Worm (Caenorhabditis elegans) whole organism, L1 larva: Measurements from ENCODE around the gene Y57G7A.5.
A peak's percentile ranks its signal among the peaks of the same experiment; 100 is the strongest.

ENCODE experiments used
- C16A3.4 ChIP-seq: fragments of 150-350 bp; optimal IDR thresholded peaks from 2 replicates; lab custom pipeline; 2014; ENCODE audit warnings: missing biosample characterization, missing genetic modification characterization
- Y116A8C.19 ChIP-seq: sonication (generic microtip); optimal IDR thresholded peaks from 2 replicates; lab custom pipeline; 2016; ENCODE audit warnings: missing compliant biosample characterization, missing genetic modification characterization, borderline replicate concordance
- aha-1 ChIP-seq: fragments of 150-350 bp; optimal IDR thresholded peaks from 2 replicates; lab custom pipeline; 2014; ENCODE audit warnings: missing biosample characterization, missing genetic modification characterization
- alr-1 ChIP-seq: fragments of 200-800 bp; sonication (Bioruptor generic); optimal IDR thresholded peaks from 2 replicates; lab custom pipeline; 2018; ENCODE audit warnings: borderline replicate concordance, mild to moderate bottlenecking, missing genetic modification characterization, missing compliant biosample characterization
- aly-2 ChIP-seq: fragments of 150-350 bp; optimal IDR thresholded peaks from 2 replicates; lab custom pipeline; 2014; ENCODE audit warnings: missing biosample characterization, missing genetic modification characterization
- ama-1 ChIP-seq: fragments of 150-350 bp; optimal IDR thresholded peaks from 2 replicates; lab custom pipeline; 2014
- blmp-1 ChIP-seq: fragments of 150-350 bp; optimal IDR thresholded peaks from 2 replicates; lab custom pipeline; 2014; ENCODE audit warnings: missing biosample characterization, missing genetic modification characterization
- ceh-8 ChIP-seq: fragments of 200-800 bp; sonication (Bioruptor generic); optimal IDR thresholded peaks from 2 replicates; lab custom pipeline; 2018; ENCODE audit warnings: mild to moderate bottlenecking, missing genetic modification characterization, moderate library complexity, missing compliant biosample characterization
- ceh-82 ChIP-seq, 3 experiments: fragments of 150-350 bp in 1 of 3; sonication (generic microtip) in 2 of 3; optimal IDR thresholded peaks; 2 replicates each; lab custom pipeline; 2014 to 2017; ENCODE audit warnings: missing biosample characterization in 3 of 3, missing genetic modification characterization in 3 of 3
- ces-1 ChIP-seq: fragments of 150-350 bp; optimal IDR thresholded peaks from 2 replicates; lab custom pipeline; 2014; ENCODE audit warnings: missing biosample characterization, missing genetic modification reagents, missing genetic modification characterization
- dsc-1 ChIP-seq: sonication (generic microtip); optimal IDR thresholded peaks from 2 replicates; lab custom pipeline; 2016; ENCODE audit warnings: mild to moderate bottlenecking, missing genetic modification characterization, missing compliant biosample characterization
- efl-3 ChIP-seq: fragments of 200-800 bp; sonication (Bioruptor generic); optimal IDR thresholded peaks from 2 replicates; lab custom pipeline; 2018; ENCODE audit warnings: mild to moderate bottlenecking, missing genetic modification characterization, missing compliant biosample characterization
- egl-13 ChIP-seq: sonication (generic microtip); optimal IDR thresholded peaks from 2 replicates; lab custom pipeline; 2016; ENCODE audit warnings: missing genotype, missing genetic modification reagents, missing genetic modification characterization, missing compliant biosample characterization
- elt-3 ChIP-seq, 6 experiments: fragments of 150-350 bp in 1 of 6; sonication (generic microtip); optimal IDR thresholded peaks; 2 replicates each; lab custom pipeline; 2017 to 2018; ENCODE audit warnings: missing biosample characterization in 6 of 6, missing genetic modification characterization in 6 of 6, inconsistent platforms in 1 of 6
- ets-5 ChIP-seq: fragments of 200-800 bp; sonication (Bioruptor generic); IDR thresholded peaks from 2 replicates; pipeline ENCODE4 v1.3.6; 2022; ENCODE audit warnings: missing genetic modification characterization, missing compliant biosample characterization
- fkh-8 ChIP-seq: sonication (generic microtip); optimal IDR thresholded peaks from 2 replicates; lab custom pipeline; 2016; ENCODE audit warnings: mild to moderate bottlenecking, missing genetic modification characterization, missing compliant biosample characterization
- fos-1 ChIP-seq: fragments of 150-350 bp; optimal IDR thresholded peaks from 2 replicates; lab custom pipeline; 2014; ENCODE audit warnings: missing biosample characterization, missing genetic modification characterization
- hlh-17 ChIP-seq: fragments of 200-800 bp; sonication (Bioruptor generic); optimal IDR thresholded peaks from 2 replicates; lab custom pipeline; 2018; ENCODE audit warnings: missing genetic modification characterization, mild to moderate bottlenecking, missing compliant biosample characterization, moderate library complexity, borderline replicate concordance
- hpl-2 ChIP-seq: fragments of 150-350 bp; optimal IDR thresholded peaks from 2 replicates; lab custom pipeline; 2014; ENCODE audit warnings: missing biosample characterization, missing genetic modification reagents, missing genetic modification characterization
- irx-1 ChIP-seq: sonication (generic microtip); optimal IDR thresholded peaks from 2 replicates; lab custom pipeline; 2016; ENCODE audit warnings: missing genetic modification characterization, missing compliant biosample characterization
- lin-13 ChIP-seq: fragments of 150-350 bp; optimal IDR thresholded peaks from 2 replicates; lab custom pipeline; 2014; ENCODE audit warnings: missing biosample characterization, missing genetic modification reagents, missing genetic modification characterization
- lin-14 ChIP-seq: fragments of 200-800 bp; sonication (Bioruptor generic); optimal IDR thresholded peaks from 2 replicates; lab custom pipeline; 2018; ENCODE audit warnings: mild to moderate bottlenecking, missing genetic modification characterization, moderate library complexity, missing compliant biosample characterization
- lin-15B ChIP-seq: fragments of 150-350 bp; sonication (generic microtip); optimal IDR thresholded peaks from 3 replicates; lab custom pipeline; 2014; ENCODE audit warnings: missing biosample characterization, missing genetic modification characterization
- lin-35 ChIP-seq, 2 experiments: fragments of 150-350 bp; optimal IDR thresholded peaks; 2 replicates each; lab custom pipeline; 2014; ENCODE audit warnings: missing biosample characterization in 2 of 2, missing genetic modification characterization in 2 of 2, missing genetic modification reagents in 2 of 2
- mab-9 ChIP-seq: fragments of 200-800 bp; sonication (Bioruptor generic); IDR thresholded peaks from 2 replicates; pipeline ENCODE4 v1.3.6; 2022; ENCODE audit warnings: missing genetic modification reagents, missing genetic modification characterization, missing compliant biosample characterization
- mdl-1 ChIP-seq, 2 experiments: fragments of 150-350 bp; optimal IDR thresholded peaks; 2 replicates each; lab custom pipeline; 2014 to 2017; ENCODE audit warnings: missing biosample characterization in 2 of 2, missing genetic modification characterization in 2 of 2, inconsistent platforms in 1 of 2
- nhr-12 ChIP-seq: sonication (generic microtip); optimal IDR thresholded peaks from 2 replicates; lab custom pipeline; 2017; ENCODE audit warnings: missing biosample characterization, missing genetic modification characterization
- nhr-19 ChIP-seq: fragments of 200-800 bp; sonication (Bioruptor generic); conservative IDR thresholded peaks from 2 replicates; pipeline ENCODE4 v1.3.6; 2022; ENCODE audit warnings: missing genetic modification characterization, missing compliant biosample characterization
- nhr-20 ChIP-seq: sonication (generic microtip); optimal IDR thresholded peaks from 2 replicates; lab custom pipeline; 2016; ENCODE audit warnings: mild to moderate bottlenecking, missing genetic modification characterization, missing compliant biosample characterization
- nhr-237 ChIP-seq: fragments of 150-350 bp; optimal IDR thresholded peaks from 2 replicates; lab custom pipeline; 2014; ENCODE audit warnings: missing biosample characterization, missing genetic modification characterization
- nhr-28 ChIP-seq: fragments of 150-350 bp; optimal IDR thresholded peaks from 2 replicates; lab custom pipeline; 2014; ENCODE audit warnings: missing biosample characterization, missing genetic modification characterization
- nhr-47 ChIP-seq: sonication (generic microtip); optimal IDR thresholded peaks from 2 replicates; lab custom pipeline; 2016; ENCODE audit warnings: mild to moderate bottlenecking, missing genetic modification characterization, moderate library complexity, missing compliant biosample characterization
- nhr-76 ChIP-seq: sonication (generic microtip); optimal IDR thresholded peaks from 2 replicates; lab custom pipeline; 2017; ENCODE audit warnings: missing biosample characterization, missing genetic modification characterization
- nhr-84 ChIP-seq: sonication (generic microtip); optimal IDR thresholded peaks from 2 replicates; lab custom pipeline; 2017; ENCODE audit warnings: missing biosample characterization, missing genetic modification characterization
- nhr-90 ChIP-seq: sonication (generic microtip); optimal IDR thresholded peaks from 2 replicates; lab custom pipeline; 2016; ENCODE audit warnings: mild to moderate bottlenecking, missing genetic modification characterization, missing compliant biosample characterization; ENCODE audit not compliant: poor library complexity
- pag-3 ChIP-seq: sonication (generic microtip); optimal IDR thresholded peaks from 2 replicates; lab custom pipeline; 2017; ENCODE audit warnings: missing genetic modification characterization, mild to moderate bottlenecking, missing compliant biosample characterization, antibody characterized with exemption, borderline replicate concordance; ENCODE audit not compliant: insufficient read depth
- pax-3 ChIP-seq: fragments of 200-800 bp; sonication (Bioruptor generic); optimal IDR thresholded peaks from 2 replicates; lab custom pipeline; 2018; ENCODE audit warnings: mild to moderate bottlenecking, missing genetic modification characterization, moderate library complexity, missing compliant biosample characterization
- pqm-1 ChIP-seq: sonication (generic microtip); optimal IDR thresholded peaks from 3 replicates; lab custom pipeline; 2017; ENCODE audit warnings: missing biosample characterization, missing genetic modification characterization
- rnt-1 ChIP-seq: sonication (generic microtip); optimal IDR thresholded peaks from 2 replicates; lab custom pipeline; 2016; ENCODE audit warnings: mild to moderate bottlenecking, missing genetic modification characterization, moderate library complexity, missing compliant biosample characterization
- skn-1 ChIP-seq: fragments of 150-350 bp; optimal IDR thresholded peaks from 2 replicates; lab custom pipeline; 2014; ENCODE audit warnings: missing biosample characterization, missing genetic modification characterization
- sox-4 ChIP-seq: sonication (generic microtip); optimal IDR thresholded peaks from 2 replicates; lab custom pipeline; 2016; ENCODE audit warnings: missing genetic modification characterization, missing compliant biosample characterization
- sptf-1 ChIP-seq: fragments of 150-350 bp; optimal IDR thresholded peaks from 2 replicates; lab custom pipeline; 2014; ENCODE audit warnings: missing biosample characterization, missing genetic modification characterization
- swsn-7 ChIP-seq: sonication (generic microtip); optimal IDR thresholded peaks from 2 replicates; lab custom pipeline; 2016; ENCODE audit warnings: missing genetic modification characterization, missing compliant biosample characterization
- unc-130 ChIP-seq: fragments of 150-350 bp; optimal IDR thresholded peaks from 2 replicates; lab custom pipeline; 2017; ENCODE audit warnings: missing biosample characterization, missing genetic modification characterization, inconsistent platforms
- unc-30 ChIP-seq: sonication (generic microtip); optimal IDR thresholded peaks from 2 replicates; lab custom pipeline; 2017; ENCODE audit warnings: missing biosample characterization, missing genetic modification characterization
- unc-86 ChIP-seq: sonication (generic microtip); optimal IDR thresholded peaks from 2 replicates; lab custom pipeline; 2016; ENCODE audit warnings: missing genetic modification characterization, missing compliant biosample characterization
- vab-15 ChIP-seq: sonication (generic microtip); optimal IDR thresholded peaks from 2 replicates; lab custom pipeline; 2017; ENCODE audit warnings: missing genotype, mild to moderate bottlenecking, missing genetic modification characterization, missing compliant biosample characterization
- zag-1 ChIP-seq: fragments of 150-350 bp; optimal IDR thresholded peaks from 2 replicates; lab custom pipeline; 2014; ENCODE audit warnings: missing biosample characterization, missing genetic modification characterization

Y57G7A.5 gene

ce11 chrII:1255637-1256036 lies 19.7 kb downstream of the Y57G7A.5 start, which contains the start of gene clec-119:
TSS of gene clec-119 (plus strand) at chrII:1255937.
- TF ChIP-seq Y116A8C.19 (tag; lab: Kevin White, UChicago) (no peak), fkh-8 (tag; lab: Kevin White, UChicago) (no peak), ama-1 (no peak), pag-3 (tag; lab: Kevin White, UChicago) (no peak), pqm-1 (tag; lab: Kevin White, UChicago) (no peak), blmp-1 (no peak)

- TF ChIP-seq nhr-237 (tag; lab: Kevin White, UChicago) (no peak), ama-1 (no peak), efl-3 (GFP tag; lab: Kevin White, UChicago) (no peak), nhr-20 (no peak), swsn-7 (tag; lab: Kevin White, UChicago) (no peak), nhr-19 (GFP tag; lab: Robert Waterston, UW) (no peak), mab-9 (GFP tag; lab: Robert Waterston, UW) (no peak), unc-30 (tag; lab: Kevin White, UChicago) (no peak), aha-1 (tag; lab: Kevin White, UChicago) (no peak), unc-130 (no peak), nhr-84 (tag; lab: Kevin White, UChicago) (no peak), nhr-76 (tag; lab: Kevin White, UChicago) (no peak), zag-1 (tag; lab: Kevin White, UChicago) (no peak), Y116A8C.19 (tag; lab: Kevin White, UChicago) (no peak), hlh-17 (GFP tag; lab: Kevin White, UChicago) (no peak), nhr-47 (tag; lab: Kevin White, UChicago) (no peak), ets-5 (no peak), sptf-1 (tag; lab: Kevin White, UChicago) (no peak)
These were observed 23.1 kb downstream of the Y57G7A.5 start, which contains the start of gene lin-42 for ce11 chrII:1252259-1252658. TSS of gene lin-42 (minus strand) at chrII:1252359.

ce11 chrII:1246855-1247259 lies 28.5 kb downstream of the Y57G7A.5 start:
- TF ChIP-seq lin-35 (GFP tag; optimal IDR thresholded peaks at IDR 0.05; lab: Kevin White, UChicago) (peak; percentile 54 to 55), vab-15 (tag; lab: Kevin White, UChicago) (no peak), C16A3.4 (no peak), sox-4 (peak; percentile 29), aly-2 (no peak), dsc-1 (tag; lab: Kevin White, UChicago) (peak; percentile 30), alr-1 (tag; lab: Kevin White, UChicago) (no peak), lin-14 (GFP tag; lab: Kevin White, UChicago) (peak; percentile 91), nhr-12 (tag; lab: Kevin White, UChicago) (no peak), ces-1 (no peak), hpl-2 (GFP tag; lab: Kevin White, UChicago) (no peak), unc-130 (no peak), egl-13 (peak; percentile 45), pqm-1 (tag; lab: Kevin White, UChicago) (no peak), rnt-1 (peak; percentile 75), ceh-82 (tag; optimal IDR thresholded peaks at IDR 0.05; lab: Kevin White, UChicago) (peak in 2 of 3 experiments; percentile 67 to 74), mdl-1 (tag; optimal IDR thresholded peaks at IDR 0.05; lab: Kevin White, UChicago) (peak in 1 of 2 experiments; percentile 74), pag-3 (tag; lab: Kevin White, UChicago) (no peak), ama-1 (no peak), zag-1 (tag; lab: Kevin White, UChicago) (no peak), fos-1 (tag; lab: Kevin White, UChicago) (peak; percentile 29), lin-15B (tag; lab: Kevin White, UChicago) (no peak), blmp-1 (peak; percentile 85), lin-13 (GFP tag; lab: Kevin White, UChicago) (no peak), elt-3 (tag; optimal IDR thresholded peaks at IDR 0.05; lab: Kevin White, UChicago) (no peak), irx-1 (tag; lab: Kevin White, UChicago) (peak; percentile 26), nhr-28 (tag; lab: Kevin White, UChicago) (no peak), pax-3 (tag; lab: Kevin White, UChicago) (peak; percentile 50), skn-1 (tag; lab: Kevin White, UChicago) (peak; percentile 55), unc-86 (tag; lab: Kevin White, UChicago) (peak; percentile 70), ceh-8 (peak; percentile 38), nhr-76 (tag; lab: Kevin White, UChicago) (no peak), nhr-90 (tag; lab: Kevin White, UChicago) (peak; percentile 80), sptf-1 (tag; lab: Kevin White, UChicago) (no peak)
